Worm (Caenorhabditis elegans): ENCODE measurements around the gene C15H11.11.

ce11 chrV:14433584-14433983 lies 18.3 kb downstream of the C15H11.11 start:
- TF ChIP-seq unc-39 (tag; optimal IDR thresholded peaks at IDR 0.05) (no peak), ama-1 (optimal IDR thresholded peaks at IDR 0.05) (no peak), nhr-77 (tag; optimal IDR thresholded peaks at IDR 0.05) (no peak), fos-1 (tag; optimal IDR thresholded peaks at IDR 0.05) (no peak), ceh-20 (GFP tag; IDR thresholded peaks at IDR 0.05) (no peak), ztf-7 (tag; optimal IDR thresholded peaks at IDR 0.05) (no peak), pha-4 (GFP tag; IDR thresholded peaks at IDR 0.05) (no peak), pha-4 (tag; optimal IDR thresholded peaks at IDR 0.05) (no peak), zag-1 (tag; optimal IDR thresholded peaks at IDR 0.05) (no peak), skn-1 (tag; optimal IDR thresholded peaks at IDR 0.05) (no peak), unc-62 (GFP tag; optimal IDR thresholded peaks at IDR 0.05 in 1 of 2) (no peak), unc-62 (tag; optimal IDR thresholded peaks at IDR 0.05) (no peak), saeg-2 (GFP tag; IDR thresholded peaks at IDR 0.05) (no peak), lin-13 (GFP tag; optimal IDR thresholded peaks at IDR 0.05) (no peak)

Measured in whole organism, L4 larva.